Worm (Caenorhabditis elegans): ENCODE measurements around the gene srh-28.

The srh-28 gene

DNA sequence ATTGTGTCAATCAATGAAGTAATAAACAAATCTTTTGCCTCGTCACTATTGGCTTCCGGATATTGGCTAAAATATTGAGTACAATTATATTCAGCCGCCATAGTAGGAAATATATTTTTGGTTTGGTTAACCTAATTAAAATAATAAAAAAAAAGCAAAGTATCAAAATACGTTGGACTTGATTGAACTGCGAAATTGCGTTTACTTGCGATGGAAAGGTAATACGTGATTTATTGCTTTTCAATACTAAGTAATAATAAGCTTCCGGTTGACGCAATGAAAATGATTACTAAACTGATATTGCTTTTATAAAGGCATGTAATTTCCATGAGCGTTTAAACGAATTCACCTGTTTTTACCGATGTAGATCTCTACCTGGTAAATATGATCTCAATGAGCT is 24.0 kb upstream of the srh-28 start, which contains the start of gene dmsr-9:
Gene dmsr-9, minus strand, starts transcription at position 101 of the 400 bp plus-strand sequence.
- TF ChIP-seq hlh-8 (tag; optimal IDR thresholded peaks at IDR 0.05): no peak
- no peak for TF ChIP-seq eyg-1 (tag; optimal IDR thresholded peaks at IDR 0.05)
- TF ChIP-seq unc-42 (tag; optimal IDR thresholded peaks at IDR 0.05): no peak
- no peak for TF ChIP-seq ceh-34 (tag; optimal IDR thresholded peaks at IDR 0.05)
- no peak for TF ChIP-seq ahr-1 (tag; optimal IDR thresholded peaks at IDR 0.05)
- TF ChIP-seq zip-5 (tag; optimal IDR thresholded peaks at IDR 0.05): no peak
- TF ChIP-seq hlh-15 (tag; optimal IDR thresholded peaks at IDR 0.05): no peak
- TF ChIP-seq nfya-1 (tag; optimal IDR thresholded peaks at IDR 0.05): no peak
- no peak for TF ChIP-seq ceh-6 (GFP tag; optimal IDR thresholded peaks at IDR 0.05)
- no peak for TF ChIP-seq ceh-18 (tag; optimal IDR thresholded peaks at IDR 0.05)
- no peak for TF ChIP-seq rnt-1 (tag; optimal IDR thresholded peaks at IDR 0.05)
- TF ChIP-seq lin-11 (tag; optimal IDR thresholded peaks at IDR 0.05): no peak
- no peak for TF ChIP-seq dmd-4 (tag; optimal IDR thresholded peaks at IDR 0.05; ENCODE audit: borderline replicate concordance)
- TF ChIP-seq unc-55 (GFP tag; optimal IDR thresholded peaks at IDR 0.05): no peak
- TF ChIP-seq pqm-1 (tag; optimal IDR thresholded peaks at IDR 0.05): no peak
- TF ChIP-seq pha-2 (tag; optimal IDR thresholded peaks at IDR 0.05): no peak
- no peak for TF ChIP-seq ceh-9 (tag; optimal IDR thresholded peaks at IDR 0.05)
- TF ChIP-seq ceh-24 (tag; optimal IDR thresholded peaks at IDR 0.05): no peak
- TF ChIP-seq hlh-6 (tag; optimal IDR thresholded peaks at IDR 0.05): no peak

- no peak for TF ChIP-seq unc-55 (GFP tag; optimal IDR thresholded peaks at IDR 0.05)
- peak; percentile 52 for TF ChIP-seq ceh-31 (tag; optimal IDR thresholded peaks at IDR 0.05)
- TF ChIP-seq pha-2 (tag; optimal IDR thresholded peaks at IDR 0.05): peak; percentile 28
- TF ChIP-seq zip-5 (tag; optimal IDR thresholded peaks at IDR 0.05): no peak
- peak; percentile 22 for TF ChIP-seq nfya-1 (tag; optimal IDR thresholded peaks at IDR 0.05)
- no peak for TF ChIP-seq pha-4 (tag; optimal IDR thresholded peaks at IDR 0.05)
- peak; percentile 12 for TF ChIP-seq ceh-19 (GFP tag; optimal IDR thresholded peaks at IDR 0.05)
These were observed 21.3 kb upstream of the srh-28 start for ce11 chrV:6796894-6797293.

ce11 chrV:6796264-6796663 is 20.7 kb upstream of the srh-28 start:
- TF ChIP-seq ceh-31 (tag; optimal IDR thresholded peaks at IDR 0.05) (no peak), madf-2 (tag; optimal IDR thresholded peaks at IDR 0.05) (no peak), ets-4 (tag; optimal IDR thresholded peaks at IDR 0.05) (no peak), ceh-19 (GFP tag; optimal IDR thresholded peaks at IDR 0.05) (no peak), fkh-10 (GFP tag; optimal IDR thresholded peaks at IDR 0.05) (no peak), hlh-15 (tag; optimal IDR thresholded peaks at IDR 0.05) (no peak), tbx-2 (tag; optimal IDR thresholded peaks at IDR 0.05) (no peak), K09A11.1 (tag; optimal IDR thresholded peaks at IDR 0.05; ENCODE audit: insufficient read depth) (no peak), hlh-30 (tag; optimal IDR thresholded peaks at IDR 0.05; ENCODE audit: insufficient read depth) (no peak), nhr-232 (tag; optimal IDR thresholded peaks at IDR 0.05) (no peak), tbx-7 (tag; optimal IDR thresholded peaks at IDR 0.05) (no peak), ceh-30 (tag; optimal IDR thresholded peaks at IDR 0.05) (no peak), dmd-4 (tag; optimal IDR thresholded peaks at IDR 0.05; ENCODE audit: borderline replicate concordance) (no peak)

ce11 chrV:6793744-6794239 is 18.2 kb upstream of the srh-28 start, which contains the start of gene ZC404.1:
Gene ZC404.1, plus strand, starts transcription at chrV:6794189.
- TF ChIP-seq unc-55 (GFP tag; optimal IDR thresholded peaks at IDR 0.05): no peak
- peak; percentile 8 for TF ChIP-seq ceh-31 (tag; optimal IDR thresholded peaks at IDR 0.05)

ce11 chrV:6792973-6793372 is 17.4 kb upstream of the srh-28 start:
- TF ChIP-seq ceh-45 (GFP tag; IDR thresholded peaks at IDR 0.05) (no peak), ceh-18 (tag; optimal IDR thresholded peaks at IDR 0.05) (no peak), hlh-15 (tag; optimal IDR thresholded peaks at IDR 0.05) (no peak), hlh-13 (GFP tag; optimal IDR thresholded peaks at IDR 0.05) (no peak), dmd-4 (tag; optimal IDR thresholded peaks at IDR 0.05; ENCODE audit: borderline replicate concordance) (no peak), ceh-48 (tag; optimal IDR thresholded peaks at IDR 0.05) (no peak), ttx-3 (tag; optimal IDR thresholded peaks at IDR 0.05) (no peak), rnt-1 (tag; optimal IDR thresholded peaks at IDR 0.05) (no peak)

Measured in whole organism, late embryonic.